Fruit fly (Drosophila melanogaster) whole organism, embryonic: Measurements from ENCODE around the gene CG13917.

Experiments
- Awh ChIP-seq: fragments of 200-800 bp; sonication (Bioruptor generic); IDR thresholded peaks from 2 replicates; pipeline ENCODE4, ENCODE4 v1.3.6; 2022; ENCODE audit warnings: missing biosample characterization, missing genetic modification characterization
- CG10147 ChIP-seq: fragments of 200-800 bp; sonication (Bioruptor generic); optimal IDR thresholded peaks from 2 replicates; lab custom pipeline; 2019; ENCODE audit warnings: missing biosample characterization, mild to moderate bottlenecking, missing genetic modification characterization, moderate library complexity
- CG11093 ChIP-seq: fragments of 200-800 bp; sonication (Bioruptor generic); IDR thresholded peaks from 3 replicates; pipeline ENCODE4 v1.3.6; 2022; ENCODE audit warnings: missing biosample characterization, missing genetic modification characterization
- CG11247 ChIP-seq: fragments of 200-800 bp; sonication (Bioruptor generic); IDR thresholded peaks from 2 replicates; pipeline ENCODE4 v1.3.6; 2022; ENCODE audit warnings: missing biosample characterization, missing genetic modification characterization
- CG11723 ChIP-seq: fragments of 200-800 bp; sonication (Bioruptor generic); optimal IDR thresholded peaks from 2 replicates; lab custom pipeline; 2017; ENCODE audit warnings: missing biosample characterization, mild to moderate bottlenecking, missing genetic modification characterization
- CG12071 ChIP-seq: fragments of 200-800 bp; sonication (Bioruptor generic); optimal IDR thresholded peaks from 3 replicates; lab custom pipeline; 2018; ENCODE audit warnings: missing biosample characterization, mild to moderate bottlenecking, missing genetic modification characterization
- CG13894 ChIP-seq: fragments of 200-800 bp; sonication (Bioruptor generic); optimal IDR thresholded peaks from 3 replicates; lab custom pipeline; 2018; ENCODE audit warnings: missing biosample characterization, mild to moderate bottlenecking, missing genetic modification characterization, moderate library complexity
- CG15514 ChIP-seq: fragments of 200-800 bp; sonication (Bioruptor generic); optimal IDR thresholded peaks from 3 replicates; lab custom pipeline; 2017; ENCODE audit warnings: missing biosample characterization, missing genetic modification characterization, mild to moderate bottlenecking, moderate library complexity, missing genetic modification reagents
- CG15696 ChIP-seq: fragments of 200-800 bp; sonication (Bioruptor generic); optimal IDR thresholded peaks from 2 replicates; lab custom pipeline; 2019; ENCODE audit warnings: missing biosample characterization, mild to moderate bottlenecking, missing genetic modification characterization, moderate library complexity
- CG17612 ChIP-seq: fragments of 200-800 bp; sonication (Bioruptor generic); IDR thresholded peaks from 2 replicates; pipeline ENCODE4 v1.3.6; 2022; ENCODE audit warnings: missing biosample characterization, missing genetic modification characterization
- CG17802 ChIP-seq: fragments of 200-800 bp; sonication (Bioruptor generic); optimal IDR thresholded peaks from 2 replicates; lab custom pipeline; 2018; ENCODE audit warnings: missing biosample characterization, mild to moderate bottlenecking, missing genetic modification characterization, moderate library complexity
- CG30020 ChIP-seq: fragments of 200-800 bp; optimal IDR thresholded peaks from 2 replicates; lab custom pipeline; 2019; ENCODE audit warnings: missing biosample characterization, mild to moderate bottlenecking, missing genetic modification characterization, moderate library complexity
- CG4820 ChIP-seq: fragments of 200-800 bp; sonication (Bioruptor generic); optimal IDR thresholded peaks from 3 replicates; lab custom pipeline; 2016; ENCODE audit warnings: missing biosample characterization, missing genetic modification characterization
- CG6254 ChIP-seq: fragments of 200-800 bp; sonication (Bioruptor generic); optimal IDR thresholded peaks from 3 replicates; lab custom pipeline; 2017; ENCODE audit warnings: mild to moderate bottlenecking, missing biosample characterization, missing genetic modification reagents, missing genetic modification characterization
- CG7271 ChIP-seq: fragments of 200-800 bp; sonication (Bioruptor generic); optimal IDR thresholded peaks from 2 replicates; lab custom pipeline; 2018; ENCODE audit warnings: missing biosample characterization, mild to moderate bottlenecking, missing genetic modification characterization, moderate library complexity
- CG7928 ChIP-seq: fragments of 200-800 bp; sonication (Bioruptor generic); optimal IDR thresholded peaks from 2 replicates; lab custom pipeline; 2017; ENCODE audit warnings: missing biosample characterization, mild to moderate bottlenecking, missing genetic modification characterization
- CG8089 ChIP-seq: fragments of 200-800 bp; sonication (Bioruptor generic); optimal IDR thresholded peaks from 3 replicates; lab custom pipeline; 2016; ENCODE audit warnings: missing biosample characterization, missing genetic modification characterization
- CG8388 ChIP-seq: fragments of 200-800 bp; sonication (Bioruptor generic); optimal IDR thresholded peaks from 2 replicates; lab custom pipeline; 2019; ENCODE audit warnings: missing biosample characterization, mild to moderate bottlenecking, missing genetic modification characterization, moderate library complexity
- CG8944 ChIP-seq: fragments of 200-800 bp; sonication (Bioruptor generic); optimal IDR thresholded peaks from 3 replicates; lab custom pipeline; 2016; ENCODE audit warnings: missing biosample characterization, missing genetic modification characterization
- Chrac-16 ChIP-seq: fragments of 200-800 bp; sonication (Bioruptor generic); optimal IDR thresholded peaks from 3 replicates; lab custom pipeline; 2016; ENCODE audit warnings: missing biosample characterization, missing genetic modification characterization
- D19B ChIP-seq: fragments of 200-800 bp; sonication (Bioruptor generic); optimal IDR thresholded peaks from 2 replicates; lab custom pipeline; 2017; ENCODE audit warnings: missing biosample characterization, mild to moderate bottlenecking, missing genetic modification characterization
- Dp ChIP-seq: fragments of 200-800 bp; sonication (Bioruptor generic); optimal IDR thresholded peaks from 2 replicates; lab custom pipeline; 2018; ENCODE audit warnings: missing biosample characterization, mild to moderate bottlenecking, missing genetic modification characterization, moderate library complexity
- Drgx ChIP-seq: fragments of 200-800 bp; sonication (Bioruptor generic); IDR thresholded peaks from 2 replicates; pipeline ENCODE4 v1.3.6; 2022; ENCODE audit warnings: missing biosample characterization, missing genetic modification characterization
- HLH3B ChIP-seq: fragments of 200-800 bp; sonication (Bioruptor generic); IDR thresholded peaks from 2 replicates; pipeline ENCODE4 v1.3.6; 2022; ENCODE audit warnings: missing biosample characterization, missing genetic modification characterization
- Hey ChIP-seq: fragments of 200-800 bp; sonication (Bioruptor generic); optimal IDR thresholded peaks from 3 replicates; lab custom pipeline; 2018; ENCODE audit warnings: missing biosample characterization, mild to moderate bottlenecking, missing genetic modification characterization
- HmgZ ChIP-seq: fragments of 200-800 bp; sonication (Bioruptor generic); optimal IDR thresholded peaks from 2 replicates; lab custom pipeline; 2018; ENCODE audit warnings: missing biosample characterization, mild to moderate bottlenecking, missing genetic modification characterization
- MBD-R2 ChIP-seq: fragments of 200-800 bp; sonication (Bioruptor generic); IDR thresholded peaks from 2 replicates; pipeline ENCODE4 v1.3.6; 2022; ENCODE audit warnings: missing biosample characterization, missing genetic modification characterization
- Opbp ChIP-seq: fragments of 200-800 bp; sonication (Bioruptor generic); IDR thresholded peaks from 3 replicates; pipeline ENCODE4 v1.3.6; 2022; ENCODE audit warnings: missing biosample characterization, missing genetic modification characterization; ENCODE audit not compliant: partially characterized antibody
- Rx ChIP-seq: fragments of 200-800 bp; sonication (Bioruptor generic); IDR thresholded peaks from 2 replicates; pipeline ENCODE4 v1.3.6; 2022; ENCODE audit warnings: missing biosample characterization, missing genetic modification characterization
- Scr ChIP-seq: fragments of 200-800 bp; sonication (Bioruptor generic); IDR thresholded peaks from 2 replicates; pipeline ENCODE4 v1.3.6; 2022; ENCODE audit warnings: missing biosample characterization, missing genetic modification characterization; ENCODE audit not compliant: partially characterized antibody
- Six4 ChIP-seq: fragments of 200-800 bp; sonication (Bioruptor generic); optimal IDR thresholded peaks from 2 replicates; lab custom pipeline; 2016; ENCODE audit warnings: missing biosample characterization, missing genetic modification characterization
- Trl ChIP-seq, 3 experiments: fragments of >200 bp in 2 of 3; fragments of 200-800 bp in 1 of 3; sonication (Bioruptor generic) in 1 of 3; optimal IDR thresholded peaks; 2 replicates in 1 of 3; 3 replicates in 2 of 3; lab custom pipeline; 2016 to 2017; ENCODE audit warnings: missing biosample characterization in 1 of 3, missing genetic modification characterization in 1 of 3
- Xrp1 ChIP-seq: fragments of 200-800 bp; sonication (Bioruptor generic); IDR thresholded peaks from 2 replicates; pipeline ENCODE4 v1.3.6; 2022; ENCODE audit warnings: missing biosample characterization, missing genetic modification characterization
- ab ChIP-seq: fragments of 200-800 bp; sonication (Bioruptor generic); optimal IDR thresholded peaks from 2 replicates; lab custom pipeline; 2016; ENCODE audit warnings: missing biosample characterization, missing genetic modification characterization
- aop ChIP-seq: fragments of 200-800 bp; sonication (Bioruptor generic); IDR thresholded peaks from 2 replicates; pipeline ENCODE4 v1.3.6; 2022; ENCODE audit warnings: missing biosample characterization, missing genetic modification characterization
- br ChIP-seq: fragments of >200 bp; optimal IDR thresholded peaks from 2 replicates; lab custom pipeline; 2017
- cg ChIP-seq: fragments of 200-800 bp; sonication (Bioruptor generic); optimal IDR thresholded peaks from 3 replicates; lab custom pipeline; 2019; ENCODE audit warnings: missing biosample characterization, mild to moderate bottlenecking, missing genetic modification characterization, moderate library complexity
- chif ChIP-seq, 2 experiments: fragments of 200-800 bp; sonication (Bioruptor generic); optimal IDR thresholded peaks; 3 replicates each; lab custom pipeline; 2016; ENCODE audit warnings: missing biosample characterization in 2 of 2, missing genetic modification characterization in 2 of 2
- crol ChIP-seq: fragments of 200-800 bp; sonication (Bioruptor generic); IDR thresholded peaks from 2 replicates; pipeline ENCODE4 v1.3.6; 2022; ENCODE audit warnings: missing biosample characterization, missing genetic modification characterization
- crp ChIP-seq, 2 experiments: fragments of 200-800 bp; sonication (Bioruptor generic); optimal IDR thresholded peaks; 2 replicates in 1 of 2; 3 replicates in 1 of 2; lab custom pipeline; 2017; ENCODE audit warnings: missing biosample characterization in 2 of 2, missing genetic modification characterization in 2 of 2, mild to moderate bottlenecking in 1 of 2, moderate library complexity in 1 of 2
- ewg ChIP-seq: fragments of 200-800 bp; sonication (Bioruptor generic); optimal IDR thresholded peaks from 3 replicates; lab custom pipeline; 2017; ENCODE audit warnings: mild to moderate bottlenecking, missing biosample characterization, missing genetic modification reagents, missing genetic modification characterization
- gcm2 ChIP-seq: fragments of 200-800 bp; sonication (Bioruptor generic); optimal IDR thresholded peaks from 2 replicates; lab custom pipeline; 2016; ENCODE audit warnings: missing biosample characterization, missing genetic modification characterization
- grau ChIP-seq: fragments of 200-800 bp; optimal IDR thresholded peaks from 3 replicates; lab custom pipeline; 2019; ENCODE audit warnings: missing biosample characterization, mild to moderate bottlenecking, missing genetic modification characterization, moderate library complexity
- gro ChIP-seq: fragments of 200-800 bp; sonication (Bioruptor generic); optimal IDR thresholded peaks from 2 replicates; lab custom pipeline; 2016; ENCODE audit warnings: missing biosample characterization, missing genetic modification characterization
- mld ChIP-seq: fragments of 200-800 bp; sonication (Bioruptor generic); IDR thresholded peaks from 3 replicates; pipeline ENCODE4 v1.3.6; 2022; ENCODE audit warnings: missing biosample characterization, missing genetic modification characterization; ENCODE audit not compliant: partially characterized antibody
- nom ChIP-seq: fragments of 200-800 bp; sonication (Bioruptor generic); optimal IDR thresholded peaks from 2 replicates; lab custom pipeline; 2017; ENCODE audit warnings: missing biosample characterization, missing genetic modification characterization, mild to moderate bottlenecking, moderate library complexity, missing genetic modification reagents
- peb ChIP-seq: fragments of 200-800 bp; sonication (Bioruptor generic); IDR thresholded peaks from 2 replicates; pipeline ENCODE4 v1.3.6; 2022; ENCODE audit warnings: missing biosample characterization, missing genetic modification characterization
- schlank ChIP-seq: fragments of 200-800 bp; sonication (Bioruptor generic); optimal IDR thresholded peaks from 2 replicates; lab custom pipeline; 2018; ENCODE audit warnings: missing biosample characterization, mild to moderate bottlenecking, missing genetic modification characterization
- seq ChIP-seq: fragments of 200-800 bp; sonication (Bioruptor generic); IDR thresholded peaks from 2 replicates; pipeline ENCODE4 v1.3.6; 2022; ENCODE audit warnings: missing biosample characterization, missing genetic modification characterization
- sqz ChIP-seq: fragments of 200-800 bp; sonication (Bioruptor generic); optimal IDR thresholded peaks from 3 replicates; lab custom pipeline; 2018; ENCODE audit warnings: missing biosample characterization, mild to moderate bottlenecking, missing genetic modification characterization
- trh ChIP-seq: fragments of 200-800 bp; sonication (Bioruptor generic); optimal IDR thresholded peaks from 2 replicates; lab custom pipeline; 2016; ENCODE audit warnings: missing biosample characterization, missing genetic modification characterization

CG13917 gene

DNA sequence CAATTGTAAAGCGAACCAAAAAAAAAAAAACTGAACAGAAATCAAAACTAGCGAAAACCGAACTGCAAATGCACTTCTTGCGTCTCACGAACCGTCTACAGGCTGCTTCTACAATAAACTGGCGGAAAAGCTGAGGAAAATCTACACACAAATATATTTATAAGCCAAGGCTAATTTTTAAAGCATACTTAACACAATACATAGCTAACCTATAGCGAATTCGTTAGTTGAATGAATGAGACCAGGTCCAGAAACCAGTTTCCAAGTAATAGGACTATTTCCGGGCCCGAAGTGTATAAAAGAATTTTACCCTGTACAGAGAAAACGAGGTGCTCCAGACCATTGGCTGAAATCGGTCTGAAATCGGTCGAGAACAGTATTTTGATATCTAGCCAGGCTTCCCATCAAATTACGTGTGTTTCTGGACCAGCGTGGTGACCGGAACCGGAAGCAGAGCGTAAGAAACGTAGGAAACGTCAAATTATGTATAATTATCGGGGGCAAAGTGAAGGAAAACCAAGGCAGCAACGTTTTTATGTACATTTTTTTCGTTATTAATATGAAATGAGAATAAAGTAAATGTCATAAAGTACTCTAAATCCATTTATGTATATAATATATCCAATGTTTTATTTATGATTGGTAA is 645 bp upstream of the CG13917 start (continued):
- TF ChIP-seq CG30020 (tag; lab: Kevin White, UChicago): no peak
- TF ChIP-seq nom (GFP tag; lab: Kevin White, UChicago): no peak
- TF ChIP-seq Scr (GFP tag; lab: Robert Waterston, UW): no peak
- TF ChIP-seq CG15696 (tag; lab: Kevin White, UChicago): no peak
- TF ChIP-seq CG8388 (GFP tag; lab: Kevin White, UChicago): no peak
- no peak for TF ChIP-seq peb (GFP tag; lab: Robert Waterston, UW)
- TF ChIP-seq CG11723 (GFP tag; lab: Kevin White, UChicago): no peak
- TF ChIP-seq D19B (GFP tag; lab: Kevin White, UChicago): no peak
- TF ChIP-seq CG13894 (tag; lab: Kevin White, UChicago): no peak
- no peak for TF ChIP-seq Dp (GFP tag; lab: Kevin White, UChicago)
- no peak for TF ChIP-seq Awh
- TF ChIP-seq br: no peak
- TF ChIP-seq grau (tag; lab: Kevin White, UChicago): no peak
- TF ChIP-seq schlank (tag; lab: Kevin White, UChicago): no peak
- TF ChIP-seq Drgx (GFP tag; lab: Robert Waterston, UW): peak; percentile 19; the same call in 1 of the 2 replicates
- no peak for TF ChIP-seq gcm2 (GFP tag; lab: Kevin White, UChicago)
- TF ChIP-seq Opbp (GFP tag; lab: Robert Waterston, UW): no peak
- TF ChIP-seq CG11093: no peak
- no peak for TF ChIP-seq Six4
- TF ChIP-seq mld: no peak
- no peak for TF ChIP-seq CG17802
- no peak for TF ChIP-seq chif (GFP tag; optimal IDR thresholded peaks at IDR 0.05; lab: Kevin White, UChicago)
- no peak for TF ChIP-seq CG10147 (GFP tag; lab: Kevin White, UChicago)
- no peak for TF ChIP-seq HmgZ
- TF ChIP-seq CG8089 (GFP tag; lab: Kevin White, UChicago): no peak
- TF ChIP-seq CG6254 (GFP tag; lab: Kevin White, UChicago): peak; percentile 16
- TF ChIP-seq CG8944: no peak
- no peak for TF ChIP-seq Xrp1 (GFP tag; lab: Robert Waterston, UW)
- TF ChIP-seq gro: no peak

DNA sequence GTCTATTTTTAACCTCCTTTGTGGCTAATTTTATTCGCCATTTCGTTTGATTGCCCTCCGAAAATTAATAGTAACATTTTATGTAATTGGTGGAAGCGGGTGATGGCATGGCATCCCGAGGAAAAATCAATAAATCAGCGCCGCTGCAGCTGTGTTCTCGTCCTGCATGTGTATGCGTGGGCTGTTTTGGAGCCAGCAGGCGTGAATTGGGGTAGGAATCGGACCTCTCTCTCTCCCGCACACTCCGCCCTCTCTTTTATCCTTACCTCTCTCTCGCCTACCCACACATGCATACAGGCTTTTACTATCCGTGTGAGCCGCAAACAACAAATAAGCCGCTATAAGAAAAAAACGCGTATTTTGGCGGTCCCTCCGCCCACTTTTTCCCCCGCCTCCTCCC is 839 bp downstream of the CG13917 start:
- TF ChIP-seq CG4820 (no peak), cg (peak; percentile 66), CG7928 (GFP tag; lab: Kevin White, UChicago) (no peak), Trl (optimal IDR thresholded peaks at IDR 0.05; lab: Kevin White, UChicago) (peak; percentile 39 to 42), Trl (GFP tag; optimal IDR thresholded peaks at IDR 0.05; lab: Kevin White, UChicago) (no peak), Chrac-16 (GFP tag; lab: Kevin White, UChicago) (no peak), sqz (GFP tag; lab: Kevin White, UChicago) (peak; percentile 49), ab (GFP tag; lab: Kevin White, UChicago) (no peak), HLH3B (GFP tag; lab: Robert Waterston, UW) (no peak), crp (GFP tag; optimal IDR thresholded peaks at IDR 0.05; lab: Kevin White, UChicago) (no peak), trh (GFP tag; lab: Kevin White, UChicago) (no peak), CG11247 (GFP tag; lab: Robert Waterston, UW) (0 out of 2 replicates have a peak, but pooled peaks have one; percentile 27), MBD-R2 (GFP tag; lab: Robert Waterston, UW) (peak; percentile 60), CG7271 (tag; lab: Kevin White, UChicago) (no peak), ewg (peak; percentile 85), Hey (no peak), Rx (GFP tag; lab: Robert Waterston, UW) (no peak), seq (GFP tag; lab: Robert Waterston, UW) (peak; percentile 75), aop (no peak), crol (GFP tag; lab: Robert Waterston, UW) (peak; percentile 71), CG17612 (GFP tag; lab: Robert Waterston, UW) (no peak), CG15514 (GFP tag; lab: Kevin White, UChicago) (peak; percentile 9), CG12071 (GFP tag; lab: Kevin White, UChicago) (no peak)
